Worm (Caenorhabditis elegans) whole organism, midembryonic: ENCODE results near the gene flp-5.

Experiments used
- med-1 ChIP-seq: sonication (generic microtip); optimal IDR thresholded peaks from 2 replicates; lab custom pipeline; 2017; ENCODE audit warnings: missing genetic modification characterization, mild to moderate bottlenecking, missing compliant biosample characterization, antibody characterized with exemption, missing genetic modification reagents; ENCODE audit not compliant: insufficient read depth
- tab-1 ChIP-seq: fragments of 200-800 bp; sonication (Bioruptor generic); IDR thresholded peaks from 2 replicates; pipeline ENCODE4 v1.3.6; 2022; ENCODE audit warnings: missing genetic modification characterization, missing compliant biosample characterization
- ztf-23 ChIP-seq: fragments of 200-800 bp; sonication (Bioruptor generic); IDR thresholded peaks from 2 replicates; pipeline ENCODE4 v1.3.6; 2022; ENCODE audit warnings: missing genetic modification reagents, missing genetic modification characterization, missing compliant biosample characterization

The flp-5 gene

ce11 chrX:8580217-8580616, 52.2 kb downstream of the flp-5 start, which contains the start of gene F18E9.4:
Gene F18E9.4, plus strand, starts transcription at chrX:8580517.
- TF ChIP-seq tab-1 = no peak
- TF ChIP-seq med-1 = no peak
- TF ChIP-seq ztf-23 (GFP tag; lab: Robert Waterston, UW) = no peak
